Worm (Caenorhabditis elegans) whole organism, L1 larva: ENCODE measurements around the gene pqn-25.

Experiments used
- C04F5.9 ChIP-seq: sonication (generic microtip); optimal IDR thresholded peaks from 2 replicates; lab custom pipeline; 2016; ENCODE audit warnings: missing genetic modification characterization, missing compliant biosample characterization
- C16A3.4 ChIP-seq: fragments of 150-350 bp; optimal IDR thresholded peaks from 2 replicates; lab custom pipeline; 2014; ENCODE audit warnings: missing biosample characterization, missing genetic modification characterization
- C34B4.2 ChIP-seq: sonication (generic microtip); optimal IDR thresholded peaks from 2 replicates; lab custom pipeline; 2017; ENCODE audit warnings: mild to moderate bottlenecking, missing genetic modification characterization, missing compliant biosample characterization
- Y116A8C.19 ChIP-seq: sonication (generic microtip); optimal IDR thresholded peaks from 2 replicates; lab custom pipeline; 2016; ENCODE audit warnings: missing compliant biosample characterization, missing genetic modification characterization, borderline replicate concordance
- aha-1 ChIP-seq: fragments of 150-350 bp; optimal IDR thresholded peaks from 2 replicates; lab custom pipeline; 2014; ENCODE audit warnings: missing biosample characterization, missing genetic modification characterization
- aly-2 ChIP-seq: fragments of 150-350 bp; optimal IDR thresholded peaks from 2 replicates; lab custom pipeline; 2014; ENCODE audit warnings: missing biosample characterization, missing genetic modification characterization
- ama-1 ChIP-seq: fragments of 150-350 bp; optimal IDR thresholded peaks from 2 replicates; lab custom pipeline; 2014
- blmp-1 ChIP-seq: fragments of 150-350 bp; optimal IDR thresholded peaks from 2 replicates; lab custom pipeline; 2014; ENCODE audit warnings: missing biosample characterization, missing genetic modification characterization
- ceh-8 ChIP-seq: fragments of 200-800 bp; sonication (Bioruptor generic); optimal IDR thresholded peaks from 2 replicates; lab custom pipeline; 2018; ENCODE audit warnings: mild to moderate bottlenecking, missing genetic modification characterization, moderate library complexity, missing compliant biosample characterization
- ceh-88 ChIP-seq: fragments of 200-800 bp; sonication (Bioruptor generic); IDR thresholded peaks from 2 replicates; pipeline ENCODE4 v1.3.6; 2022; ENCODE audit warnings: missing genetic modification characterization, missing compliant biosample characterization
- dsc-1 ChIP-seq: sonication (generic microtip); optimal IDR thresholded peaks from 2 replicates; lab custom pipeline; 2016; ENCODE audit warnings: mild to moderate bottlenecking, missing genetic modification characterization, missing compliant biosample characterization
- efl-1 ChIP-seq, 4 experiments: fragments of 150-350 bp; optimal IDR thresholded peaks in 3 of 4; peaks in 1 of 4; 1 replicate in 1 of 4; 2 replicates in 3 of 4; lab custom pipeline; 2014; ENCODE audit warnings: missing biosample characterization in 2 of 4, missing genetic modification characterization in 2 of 4, missing genetic modification reagents in 2 of 4
- efl-3 ChIP-seq: fragments of 200-800 bp; sonication (Bioruptor generic); optimal IDR thresholded peaks from 2 replicates; lab custom pipeline; 2018; ENCODE audit warnings: mild to moderate bottlenecking, missing genetic modification characterization, missing compliant biosample characterization
- egl-13 ChIP-seq: sonication (generic microtip); optimal IDR thresholded peaks from 2 replicates; lab custom pipeline; 2016; ENCODE audit warnings: missing genotype, missing genetic modification reagents, missing genetic modification characterization, missing compliant biosample characterization
- elt-2 ChIP-seq: sonication (generic microtip); optimal IDR thresholded peaks from 2 replicates; lab custom pipeline; 2016; ENCODE audit warnings: missing genetic modification characterization, mild to moderate bottlenecking, inconsistent platforms, missing compliant biosample characterization, missing genetic modification reagents
- fkh-4 ChIP-seq: sonication (generic microtip); optimal IDR thresholded peaks from 2 replicates; lab custom pipeline; 2016; ENCODE audit warnings: missing compliant biosample characterization, missing genetic modification characterization, borderline replicate concordance
- fkh-8 ChIP-seq: sonication (generic microtip); optimal IDR thresholded peaks from 2 replicates; lab custom pipeline; 2016; ENCODE audit warnings: mild to moderate bottlenecking, missing genetic modification characterization, missing compliant biosample characterization
- fos-1 ChIP-seq: fragments of 150-350 bp; optimal IDR thresholded peaks from 2 replicates; lab custom pipeline; 2014; ENCODE audit warnings: missing biosample characterization, missing genetic modification characterization
- hlh-17 ChIP-seq: fragments of 200-800 bp; sonication (Bioruptor generic); optimal IDR thresholded peaks from 2 replicates; lab custom pipeline; 2018; ENCODE audit warnings: missing genetic modification characterization, mild to moderate bottlenecking, missing compliant biosample characterization, moderate library complexity, borderline replicate concordance
- irx-1 ChIP-seq: sonication (generic microtip); optimal IDR thresholded peaks from 2 replicates; lab custom pipeline; 2016; ENCODE audit warnings: missing genetic modification characterization, missing compliant biosample characterization
- isw-1 ChIP-seq: fragments of 200-800 bp; sonication (Bioruptor generic); IDR thresholded peaks from 2 replicates; pipeline ENCODE4 v1.3.6; 2022; ENCODE audit warnings: missing genetic modification characterization, missing compliant biosample characterization
- lin-13 ChIP-seq: fragments of 150-350 bp; optimal IDR thresholded peaks from 2 replicates; lab custom pipeline; 2014; ENCODE audit warnings: missing biosample characterization, missing genetic modification reagents, missing genetic modification characterization
- lin-14 ChIP-seq: fragments of 200-800 bp; sonication (Bioruptor generic); optimal IDR thresholded peaks from 2 replicates; lab custom pipeline; 2018; ENCODE audit warnings: mild to moderate bottlenecking, missing genetic modification characterization, moderate library complexity, missing compliant biosample characterization
- lin-35 ChIP-seq, 2 experiments: fragments of 150-350 bp; optimal IDR thresholded peaks; 2 replicates each; lab custom pipeline; 2014; ENCODE audit warnings: missing biosample characterization in 2 of 2, missing genetic modification characterization in 2 of 2, missing genetic modification reagents in 2 of 2
- lin-39 ChIP-seq: fragments of 150-350 bp; optimal IDR thresholded peaks from 2 replicates; lab custom pipeline; 2014; ENCODE audit warnings: missing biosample characterization, missing genetic modification reagents, missing genetic modification characterization
- lir-3 ChIP-seq: sonication (generic microtip); optimal IDR thresholded peaks from 2 replicates; lab custom pipeline; 2016; ENCODE audit warnings: mild to moderate bottlenecking, missing genetic modification characterization, moderate library complexity, missing compliant biosample characterization; ENCODE audit not compliant: poor library complexity
- lsy-2 ChIP-seq, 2 experiments: fragments of 150-350 bp; optimal IDR thresholded peaks; 2 replicates each; lab custom pipeline; 2014; ENCODE audit warnings: missing biosample characterization in 2 of 2, missing genetic modification characterization in 2 of 2
- mab-9 ChIP-seq: fragments of 200-800 bp; sonication (Bioruptor generic); IDR thresholded peaks from 2 replicates; pipeline ENCODE4 v1.3.6; 2022; ENCODE audit warnings: missing genetic modification reagents, missing genetic modification characterization, missing compliant biosample characterization
- mdl-1 ChIP-seq, 2 experiments: fragments of 150-350 bp; optimal IDR thresholded peaks; 2 replicates each; lab custom pipeline; 2014 to 2017; ENCODE audit warnings: missing biosample characterization in 2 of 2, missing genetic modification characterization in 2 of 2, inconsistent platforms in 1 of 2
- mep-1 ChIP-seq: fragments of 150-350 bp; optimal IDR thresholded peaks from 2 replicates; lab custom pipeline; 2014; ENCODE audit warnings: missing biosample characterization, missing genetic modification characterization
- nhr-11 ChIP-seq: fragments of 150-350 bp; optimal IDR thresholded peaks from 2 replicates; lab custom pipeline; 2014; ENCODE audit warnings: missing biosample characterization, missing genetic modification characterization
- nhr-237 ChIP-seq: fragments of 150-350 bp; optimal IDR thresholded peaks from 2 replicates; lab custom pipeline; 2014; ENCODE audit warnings: missing biosample characterization, missing genetic modification characterization
- nhr-71 ChIP-seq: sonication (generic microtip); optimal IDR thresholded peaks from 2 replicates; lab custom pipeline; 2016; ENCODE audit warnings: mild to moderate bottlenecking, missing genetic modification characterization, moderate library complexity, missing compliant biosample characterization
- nhr-84 ChIP-seq: sonication (generic microtip); optimal IDR thresholded peaks from 2 replicates; lab custom pipeline; 2017; ENCODE audit warnings: missing biosample characterization, missing genetic modification characterization
- nhr-90 ChIP-seq: sonication (generic microtip); optimal IDR thresholded peaks from 2 replicates; lab custom pipeline; 2016; ENCODE audit warnings: mild to moderate bottlenecking, missing genetic modification characterization, missing compliant biosample characterization; ENCODE audit not compliant: poor library complexity
- pqm-1 ChIP-seq: sonication (generic microtip); optimal IDR thresholded peaks from 3 replicates; lab custom pipeline; 2017; ENCODE audit warnings: missing biosample characterization, missing genetic modification characterization
- rnt-1 ChIP-seq: sonication (generic microtip); optimal IDR thresholded peaks from 2 replicates; lab custom pipeline; 2016; ENCODE audit warnings: mild to moderate bottlenecking, missing genetic modification characterization, moderate library complexity, missing compliant biosample characterization
- skn-1 ChIP-seq: fragments of 150-350 bp; optimal IDR thresholded peaks from 2 replicates; lab custom pipeline; 2014; ENCODE audit warnings: missing biosample characterization, missing genetic modification characterization
- sox-4 ChIP-seq: sonication (generic microtip); optimal IDR thresholded peaks from 2 replicates; lab custom pipeline; 2016; ENCODE audit warnings: missing genetic modification characterization, missing compliant biosample characterization
- sptf-1 ChIP-seq: fragments of 150-350 bp; optimal IDR thresholded peaks from 2 replicates; lab custom pipeline; 2014; ENCODE audit warnings: missing biosample characterization, missing genetic modification characterization
- sup-37 ChIP-seq: fragments of 200-800 bp; sonication (Bioruptor generic); optimal IDR thresholded peaks from 2 replicates; lab custom pipeline; 2018; ENCODE audit warnings: mild to moderate bottlenecking, missing genetic modification characterization, missing compliant biosample characterization
- swsn-7 ChIP-seq: sonication (generic microtip); optimal IDR thresholded peaks from 2 replicates; lab custom pipeline; 2016; ENCODE audit warnings: missing genetic modification characterization, missing compliant biosample characterization
- tbx-2 ChIP-seq: sonication (generic microtip); optimal IDR thresholded peaks from 2 replicates; lab custom pipeline; 2016; ENCODE audit warnings: missing genetic modification characterization, missing compliant biosample characterization
- tlp-1 ChIP-seq: fragments of 150-350 bp; optimal IDR thresholded peaks from 2 replicates; lab custom pipeline; 2014; ENCODE audit warnings: missing biosample characterization, missing genetic modification characterization
- unc-130 ChIP-seq: fragments of 150-350 bp; optimal IDR thresholded peaks from 2 replicates; lab custom pipeline; 2017; ENCODE audit warnings: missing biosample characterization, missing genetic modification characterization, inconsistent platforms
- unc-30 ChIP-seq: sonication (generic microtip); optimal IDR thresholded peaks from 2 replicates; lab custom pipeline; 2017; ENCODE audit warnings: missing biosample characterization, missing genetic modification characterization
- unc-98 ChIP-seq: fragments of 200-800 bp; sonication (Bioruptor generic); IDR thresholded peaks from 2 replicates; pipeline ENCODE4 v1.3.6; 2022; ENCODE audit warnings: missing genetic modification characterization, missing compliant biosample characterization
- vab-15 ChIP-seq: sonication (generic microtip); optimal IDR thresholded peaks from 2 replicates; lab custom pipeline; 2017; ENCODE audit warnings: missing genotype, mild to moderate bottlenecking, missing genetic modification characterization, missing compliant biosample characterization
- xbp-1 ChIP-seq: sonication (generic microtip); optimal IDR thresholded peaks from 2 replicates; lab custom pipeline; 2016; ENCODE audit warnings: missing genetic modification characterization, missing compliant biosample characterization
- zag-1 ChIP-seq: fragments of 150-350 bp; optimal IDR thresholded peaks from 2 replicates; lab custom pipeline; 2014; ENCODE audit warnings: missing biosample characterization, missing genetic modification characterization
- zip-4 ChIP-seq: fragments of 200-800 bp; sonication (Bioruptor generic); optimal IDR thresholded peaks from 2 replicates; lab custom pipeline; 2018; ENCODE audit warnings: mild to moderate bottlenecking, missing genetic modification characterization, moderate library complexity, missing compliant biosample characterization
- ztf-11 ChIP-seq, 2 experiments: sonication (generic microtip); optimal IDR thresholded peaks; 2 replicates each; lab custom pipeline; 2016 to 2017; ENCODE audit warnings: missing genetic modification characterization in 2 of 2, missing biosample characterization in 1 of 2, missing compliant biosample characterization in 1 of 2

pqn-25 gene

ce11 chrIII:5552072-5552667 is 39.8 kb upstream of the pqn-25 start, which contains the start of gene F09F7.6 (continued):
- TF ChIP-seq tlp-1 (tag; lab: Kevin White, UChicago) (no peak), aha-1 (tag; lab: Kevin White, UChicago) (no peak), fkh-4 (tag; lab: Kevin White, UChicago) (no peak), unc-130 (tag; lab: Kevin White, UChicago) (peak; percentile 89), pqm-1 (tag; lab: Kevin White, UChicago) (no peak), zip-4 (GFP tag; lab: Kevin White, UChicago) (no peak), irx-1 (peak; percentile 10), C04F5.9 (tag; lab: Kevin White, UChicago) (peak; percentile 26), unc-30 (tag; lab: Kevin White, UChicago) (no peak), ceh-8 (GFP tag; lab: Kevin White, UChicago) (no peak), zag-1 (no peak), lir-3 (tag; lab: Kevin White, UChicago) (peak; percentile 72), efl-3 (no peak), tbx-2 (tag; lab: Kevin White, UChicago) (peak; percentile 81), rnt-1 (tag; lab: Kevin White, UChicago) (peak; percentile 76), C16A3.4 (tag; lab: Kevin White, UChicago) (peak; percentile 74), skn-1 (tag; lab: Kevin White, UChicago) (no peak), C34B4.2 (tag; lab: Kevin White, UChicago) (no peak), nhr-237 (no peak), nhr-11 (tag; lab: Kevin White, UChicago) (no peak), mab-9 (GFP tag; lab: Robert Waterston, UW) (no peak), elt-2 (tag; lab: Kevin White, UChicago) (peak; percentile 74), lin-13 (GFP tag; lab: Kevin White, UChicago) (peak; percentile 4), nhr-84 (tag; lab: Kevin White, UChicago) (no peak), sptf-1 (tag; lab: Kevin White, UChicago) (no peak), lin-14 (GFP tag; lab: Kevin White, UChicago) (peak; percentile 89), nhr-71 (tag; lab: Kevin White, UChicago) (peak; percentile 95), aly-2 (no peak), xbp-1 (tag; lab: Kevin White, UChicago) (peak; percentile 27), swsn-7 (tag; lab: Kevin White, UChicago) (peak; percentile 46), mep-1 (tag; lab: Kevin White, UChicago) (peak; percentile 18), dsc-1 (tag; lab: Kevin White, UChicago) (peak; percentile 41), fkh-8 (tag; lab: Kevin White, UChicago) (no peak), hlh-17 (GFP tag; lab: Kevin White, UChicago) (no peak), unc-98 (GFP tag; lab: Robert Waterston, UW) (no peak), egl-13 (tag; lab: Kevin White, UChicago) (no peak), efl-1 (optimal IDR thresholded peaks at IDR 0.05; lab: Kevin White, UChicago) (peak; percentile 37 to 52), efl-1 (GFP tag; optimal IDR thresholded peaks at IDR 0.05 in 1 of 2; lab: Kevin White, UChicago) (peak in 1 of 2 experiments; percentile 96), Y116A8C.19 (tag; lab: Kevin White, UChicago) (no peak), vab-15 (peak; percentile 50), blmp-1 (tag; lab: Kevin White, UChicago) (peak; percentile 44), lin-39 (tag; lab: Kevin White, UChicago) (peak; percentile 25), sup-37 (no peak), nhr-90 (tag; lab: Kevin White, UChicago) (peak; percentile 81), mdl-1 (tag; optimal IDR thresholded peaks at IDR 0.05; lab: Kevin White, UChicago) (peak in 1 of 2 experiments; percentile 96), lsy-2 (tag; optimal IDR thresholded peaks at IDR 0.05; lab: Kevin White, UChicago) (peak; percentile 57 to 63), isw-1 (GFP tag; lab: Robert Waterston, UW) (no peak), ztf-11 (tag; optimal IDR thresholded peaks at IDR 0.05; lab: Kevin White, UChicago) (no peak), fos-1 (tag; lab: Kevin White, UChicago) (no peak), lin-35 (GFP tag; optimal IDR thresholded peaks at IDR 0.05; lab: Kevin White, UChicago) (peak; percentile 41 to 81), sox-4 (no peak), ama-1 (lab: Kevin White, UChicago) (peak; percentile 47), ceh-88 (GFP tag; lab: Robert Waterston, UW) (no peak)
